Worm (Caenorhabditis elegans) whole organism, L4/young adult: ENCODE measurements around the gene F27B3.8.

ENCODE experiments used
- W03F9.2 ChIP-seq: fragments of 150-350 bp; optimal IDR thresholded peaks from 2 replicates; lab custom pipeline; 2014; ENCODE audit warnings: missing biosample characterization, missing genetic modification characterization
- him-1 ChIP-seq: sonication (generic microtip); optimal IDR thresholded peaks from 2 replicates; lab custom pipeline; 2016; ENCODE audit warnings: missing genotype, missing genetic modification reagents, missing genetic modification characterization, missing compliant biosample characterization

ce11 chrIII:6601073-6601472, 21.6 kb downstream of the F27B3.8 start, which contains the start of gene let-765:
- TF ChIP-seq him-1 (tag; lab: Kevin White, UChicago) (no peak), W03F9.2 (tag; lab: Kevin White, UChicago) (no peak)
